Worm (Caenorhabditis elegans) whole organism, L4 larva: Measurements from ENCODE around the gene atgl-1.

Experiments
- F10B5.3 ChIP-seq: sonication (generic microtip); optimal IDR thresholded peaks from 2 replicates; lab custom pipeline; 2016; ENCODE audit warnings: mild to moderate bottlenecking, missing genetic modification characterization, missing compliant biosample characterization
- F49E8.2 ChIP-seq: sonication (generic microtip); optimal IDR thresholded peaks from 2 replicates; lab custom pipeline; 2016; ENCODE audit warnings: missing compliant biosample characterization, mild to moderate bottlenecking, missing genetic modification characterization, borderline replicate concordance
- T20F7.1 ChIP-seq: fragments of 200-800 bp; sonication (Bioruptor generic); optimal IDR thresholded peaks from 2 replicates; lab custom pipeline; 2018; ENCODE audit warnings: mild to moderate bottlenecking, missing genetic modification characterization, missing compliant biosample characterization
- Y105C5A.15 ChIP-seq: fragments of 200-800 bp; sonication (Bioruptor generic); IDR thresholded peaks from 2 replicates; pipeline ENCODE4 v1.3.6; 2022; ENCODE audit warnings: missing genetic modification characterization, missing compliant biosample characterization
- aha-1 ChIP-seq: fragments of 150-350 bp; peaks from one replicate; lab custom pipeline; 2014; ENCODE audit warnings: missing biosample characterization, missing genetic modification characterization
- attf-4 ChIP-seq: sonication (generic microtip); optimal IDR thresholded peaks from 3 replicates; lab custom pipeline; 2017; ENCODE audit warnings: missing biosample characterization, missing genetic modification characterization
- ceh-28 ChIP-seq: fragments of 150-350 bp; optimal IDR thresholded peaks from 2 replicates; lab custom pipeline; 2014; ENCODE audit warnings: missing biosample characterization, missing genetic modification reagents, missing genetic modification characterization
- ces-1 ChIP-seq: fragments of 150-350 bp; sonication (generic microtip); optimal IDR thresholded peaks from 4 replicates; lab custom pipeline; 2014; ENCODE audit warnings: missing biosample characterization, missing genetic modification reagents, missing genetic modification characterization
- cey-2 ChIP-seq: sonication (generic microtip); optimal IDR thresholded peaks from 3 replicates; lab custom pipeline; 2017; ENCODE audit warnings: missing genetic modification characterization, mild to moderate bottlenecking, missing compliant biosample characterization, antibody characterized with exemption, borderline replicate concordance; ENCODE audit not compliant: insufficient read depth
- ctbp-1 ChIP-seq: fragments of 200-800 bp; sonication (Bioruptor generic); IDR thresholded peaks from 2 replicates; pipeline ENCODE4 v1.3.6; 2022; ENCODE audit warnings: missing genetic modification reagents, missing genetic modification characterization, missing compliant biosample characterization
- daf-16 ChIP-seq, 3 experiments: sonication (generic microtip); optimal IDR thresholded peaks; 2 replicates each; lab custom pipeline; 2016 to 2017; ENCODE audit warnings: missing genetic modification characterization in 3 of 3, missing genetic modification reagents in 3 of 3, mild to moderate bottlenecking in 2 of 3, missing compliant biosample characterization in 2 of 3, missing biosample characterization in 1 of 3, moderate library complexity in 1 of 3
- dmd-6 ChIP-seq: fragments of 200-800 bp; sonication (Bioruptor generic); IDR thresholded peaks from 2 replicates; pipeline ENCODE4 v1.3.6; 2022; ENCODE audit warnings: missing genetic modification reagents, missing genetic modification characterization, missing compliant biosample characterization
- dpl-1 ChIP-seq: fragments of 150-350 bp; optimal IDR thresholded peaks from 2 replicates; lab custom pipeline; 2014; ENCODE audit warnings: missing biosample characterization, missing genetic modification reagents, missing genetic modification characterization
- duxl-1 ChIP-seq: sonication (generic microtip); optimal IDR thresholded peaks from 2 replicates; lab custom pipeline; 2016; ENCODE audit warnings: mild to moderate bottlenecking, missing genetic modification characterization, moderate library complexity, missing compliant biosample characterization; ENCODE audit not compliant: poor library complexity
- dve-1 ChIP-seq: sonication (generic microtip); optimal IDR thresholded peaks from 2 replicates; lab custom pipeline; 2017; ENCODE audit warnings: antibody characterized with exemption, mild to moderate bottlenecking, missing genetic modification characterization, missing compliant biosample characterization; ENCODE audit not compliant: insufficient read depth
- egl-27 ChIP-seq: sonication (generic microtip); optimal IDR thresholded peaks from 3 replicates; lab custom pipeline; 2017; ENCODE audit warnings: missing biosample characterization, missing genetic modification reagents, missing genetic modification characterization
- egl-43 ChIP-seq: fragments of 200-800 bp; sonication (Bioruptor generic); IDR thresholded peaks from 2 replicates; pipeline ENCODE4 v1.3.6; 2022; ENCODE audit warnings: missing genetic modification reagents, missing genetic modification characterization, missing compliant biosample characterization
- hif-1 ChIP-seq, 2 experiments: sonication (generic microtip); optimal IDR thresholded peaks; 2 replicates each; lab custom pipeline; 2016 to 2017; ENCODE audit warnings: missing compliant biosample characterization in 2 of 2, missing genetic modification characterization in 2 of 2, missing genetic modification reagents in 2 of 2, missing genotype in 2 of 2, mild to moderate bottlenecking in 1 of 2
- hlh-30 ChIP-seq: sonication (generic microtip); optimal IDR thresholded peaks from 2 replicates; lab custom pipeline; 2017; ENCODE audit warnings: antibody characterized with exemption, mild to moderate bottlenecking, missing genetic modification characterization, missing compliant biosample characterization; ENCODE audit not compliant: insufficient read depth
- lin-38 ChIP-seq: fragments of 200-800 bp; sonication (Bioruptor generic); IDR thresholded peaks from 2 replicates; pipeline ENCODE4 v1.3.6; 2022; ENCODE audit warnings: missing genetic modification reagents, missing genetic modification characterization, missing compliant biosample characterization
- lsy-2 ChIP-seq, 2 experiments: fragments of 150-350 bp in 1 of 2; sonication (generic microtip) in 1 of 2; optimal IDR thresholded peaks; 2 replicates each; lab custom pipeline; 2014 to 2017; ENCODE audit warnings: missing biosample characterization in 2 of 2, missing genetic modification characterization in 2 of 2
- mdt-29 ChIP-seq: fragments of 200-800 bp; sonication (Bioruptor generic); IDR thresholded peaks from 2 replicates; pipeline ENCODE4 v1.3.6; 2022; ENCODE audit warnings: missing genetic modification reagents, missing genetic modification characterization, missing compliant biosample characterization
- mep-1 ChIP-seq: fragments of 150-350 bp; sonication (generic microtip); optimal IDR thresholded peaks from 3 replicates; lab custom pipeline; 2014; ENCODE audit warnings: missing biosample characterization, missing genetic modification characterization
- mes-2 ChIP-seq: sonication (generic microtip); optimal IDR thresholded peaks from 2 replicates; lab custom pipeline; 2016; ENCODE audit warnings: missing genotype, mild to moderate bottlenecking, missing genetic modification characterization, missing compliant biosample characterization; ENCODE audit not compliant: poor library complexity, severe bottlenecking
- mxl-3 ChIP-seq: fragments of 200-800 bp; sonication (Bioruptor generic); optimal IDR thresholded peaks from 2 replicates; lab custom pipeline; 2018; ENCODE audit warnings: mild to moderate bottlenecking, missing genetic modification characterization, missing compliant biosample characterization
- nhr-111 ChIP-seq: fragments of 200-800 bp; sonication (Bioruptor generic); optimal IDR thresholded peaks from 2 replicates; lab custom pipeline; 2018; ENCODE audit warnings: mild to moderate bottlenecking, missing genetic modification characterization, missing compliant biosample characterization
- nhr-25 ChIP-seq: sonication (generic microtip); optimal IDR thresholded peaks from 2 replicates; lab custom pipeline; 2017; ENCODE audit warnings: missing genetic modification characterization, mild to moderate bottlenecking, missing compliant biosample characterization, antibody characterized with exemption, moderate library complexity, borderline replicate concordance; ENCODE audit not compliant: insufficient read depth
- nhr-28 ChIP-seq: fragments of 150-350 bp; optimal IDR thresholded peaks from 2 replicates; lab custom pipeline; 2014; ENCODE audit warnings: missing biosample characterization, missing genetic modification characterization
- spr-1 ChIP-seq: sonication (generic microtip); optimal IDR thresholded peaks from 2 replicates; lab custom pipeline; 2016; ENCODE audit warnings: mild to moderate bottlenecking, missing genetic modification characterization, missing compliant biosample characterization
- unc-130 ChIP-seq: sonication (generic microtip); optimal IDR thresholded peaks from 2 replicates; lab custom pipeline; 2016; ENCODE audit warnings: missing genetic modification reagents, missing genetic modification characterization, missing compliant biosample characterization
- unc-62 ChIP-seq, 3 experiments: fragments of 150-350 bp in 1 of 3; sonication (generic microtip); optimal IDR thresholded peaks in 2 of 3; peaks in 1 of 3; 1 replicate in 1 of 3; 2 replicates in 2 of 3; lab custom pipeline; 2014 to 2017; ENCODE audit warnings: missing biosample characterization in 3 of 3, missing genetic modification characterization in 3 of 3, missing genetic modification reagents in 3 of 3, missing genotype in 1 of 3
- zfp-2 ChIP-seq: sonication (generic microtip); optimal IDR thresholded peaks from 2 replicates; lab custom pipeline; 2016; ENCODE audit warnings: mild to moderate bottlenecking, missing genetic modification characterization, missing compliant biosample characterization

Gene atgl-1

DNA sequence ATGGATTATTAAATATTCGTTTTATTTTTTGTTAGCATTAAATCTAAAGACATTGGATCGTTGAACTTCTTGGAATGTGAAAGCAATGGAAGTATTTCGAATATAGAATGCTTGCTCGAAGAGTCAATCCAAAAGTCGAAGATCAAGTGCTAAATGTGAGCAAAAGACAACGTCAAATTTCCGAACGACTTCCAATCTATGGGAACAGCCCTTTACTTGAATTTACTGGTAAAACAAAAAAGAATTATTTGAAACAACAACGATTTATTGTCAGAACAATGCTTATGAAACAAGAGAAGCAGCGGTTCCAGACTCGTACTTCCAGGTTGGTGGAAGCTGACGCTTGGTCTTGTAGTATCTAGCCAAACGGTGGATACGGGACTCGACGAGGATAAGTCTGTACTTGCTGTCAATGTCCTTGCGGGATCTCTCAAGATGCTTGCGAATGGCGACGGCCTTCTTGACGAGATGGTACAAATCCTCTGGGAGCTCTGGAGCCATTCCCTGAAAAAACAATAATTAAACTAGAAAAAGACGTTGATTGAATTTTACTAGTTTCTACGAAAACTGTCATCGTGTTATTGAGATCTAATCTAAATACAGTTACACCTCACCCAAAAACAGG is 45.3 kb downstream of the atgl-1 start (continued):
- TF ChIP-seq zfp-2, result no peak
- peak; percentile 5 for TF ChIP-seq aha-1
- no peak for TF ChIP-seq nhr-25 (tag; lab: Kevin White, UChicago)
- no peak for TF ChIP-seq T20F7.1 (GFP tag; lab: Kevin White, UChicago)
- 0 out of 2 replicates have a peak, but pooled peaks have one; percentile 56 for TF ChIP-seq egl-43 (GFP tag; lab: Robert Waterston, UW)
- TF ChIP-seq mes-2 (tag; lab: Kevin White, UChicago), result peak; percentile 28
- TF ChIP-seq mxl-3 (GFP tag; lab: Kevin White, UChicago), result no peak
- TF ChIP-seq dpl-1 (GFP tag; lab: Kevin White, UChicago), result no peak
- peak; percentile 7 for TF ChIP-seq nhr-111 (GFP tag; lab: Kevin White, UChicago)
- TF ChIP-seq attf-4 (tag; lab: Kevin White, UChicago), result no peak
- TF ChIP-seq ctbp-1 (GFP tag; lab: Robert Waterston, UW), result peak; percentile 59; the same call in 1 of the 2 replicates
- TF ChIP-seq unc-130 (GFP tag; lab: Kevin White, UChicago), result peak; percentile 61
- TF ChIP-seq F49E8.2, result peak; percentile 94
- TF ChIP-seq duxl-1 (tag; lab: Kevin White, UChicago), result peak; percentile 67
- TF ChIP-seq F10B5.3, result no peak
- no peak for TF ChIP-seq egl-27 (tag; lab: Kevin White, UChicago)
- peak; percentile 13 for TF ChIP-seq spr-1 (tag; lab: Kevin White, UChicago)
- TF ChIP-seq dve-1 (tag; lab: Kevin White, UChicago), result no peak
- no peak for TF ChIP-seq cey-2
- TF ChIP-seq lin-38 (GFP tag; lab: Robert Waterston, UW), result peak; percentile 71
- peak; percentile 61; the same call in 1 of the 2 replicates for TF ChIP-seq Y105C5A.15 (GFP tag; lab: Robert Waterston, UW)

DNA sequence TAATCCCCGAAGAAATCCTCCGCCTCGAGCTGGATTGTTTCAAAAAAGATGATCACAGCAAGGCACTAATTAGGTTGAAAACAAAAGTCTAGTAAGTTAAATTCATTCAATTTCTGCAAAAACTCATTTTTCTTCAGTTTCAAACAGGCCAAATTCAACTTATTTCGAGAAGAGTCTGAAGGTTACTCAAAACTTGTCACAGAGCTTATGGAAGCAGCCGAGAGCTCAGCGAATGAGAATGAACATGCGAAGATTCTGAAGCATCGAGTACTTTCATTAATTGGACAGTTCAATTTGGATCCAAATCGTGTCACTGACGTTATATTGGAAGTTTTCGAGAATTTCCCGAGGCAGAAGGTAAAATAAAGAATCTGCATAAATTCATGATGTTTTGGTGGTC is 50.7 kb downstream of the atgl-1 start:
- peak in 1 of 2 experiments; percentile 97 for TF ChIP-seq unc-62 (GFP tag; optimal IDR thresholded peaks at IDR 0.05 in 1 of 2; lab: Kevin White, UChicago)
- no peak for TF ChIP-seq unc-62 (tag; optimal IDR thresholded peaks at IDR 0.05; lab: Kevin White, UChicago)
- no peak for TF ChIP-seq mdt-29 (GFP tag; lab: Robert Waterston, UW)
- no peak for TF ChIP-seq mes-2 (tag; lab: Kevin White, UChicago)
- no peak for TF ChIP-seq ces-1
- no peak for TF ChIP-seq ceh-28 (tag; lab: Kevin White, UChicago)
- TF ChIP-seq dmd-6 (GFP tag; lab: Robert Waterston, UW), result no peak

DNA sequence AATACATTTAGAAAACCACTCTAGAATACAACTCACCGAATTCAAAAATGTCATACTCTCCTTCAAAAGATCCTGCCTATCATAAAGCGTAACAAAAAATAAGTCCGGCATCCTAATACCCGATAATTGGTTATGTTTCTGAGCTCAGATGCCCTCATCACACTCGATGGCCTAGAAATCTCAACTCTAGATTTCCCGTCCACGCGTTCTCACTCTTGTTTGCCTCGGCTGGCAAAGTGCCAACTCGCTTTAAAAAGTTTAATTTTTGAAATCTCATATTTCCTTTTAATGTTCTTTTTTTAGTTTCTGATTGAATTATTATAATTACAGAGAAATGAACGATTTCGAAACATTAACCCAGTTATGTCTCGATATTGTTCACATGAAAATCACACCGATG is 51.5 kb downstream of the atgl-1 start, which contains the start of the genes C56G2.15 and thoc-2:
C56G2.15 (minus strand) TSS at position 188 of the 400 bp plus-strand sequence.
thoc-2 (plus strand) TSS at position 331 of the 400 bp plus-strand sequence.
- TF ChIP-seq mes-2 (tag; lab: Kevin White, UChicago), result peak; percentile 75
- TF ChIP-seq nhr-28 (tag; lab: Kevin White, UChicago), result no peak
- TF ChIP-seq daf-16 (GFP tag; optimal IDR thresholded peaks at IDR 0.05; lab: Kevin White, UChicago), result no peak
- peak; percentile 8 for TF ChIP-seq daf-16 (tag; optimal IDR thresholded peaks at IDR 0.05; lab: Kevin White, UChicago)
- peak in 1 of 2 experiments; percentile 68 for TF ChIP-seq lsy-2 (tag; optimal IDR thresholded peaks at IDR 0.05; lab: Kevin White, UChicago)
- peak in 1 of 2 experiments; percentile 7 for TF ChIP-seq hif-1 (tag; optimal IDR thresholded peaks at IDR 0.05; lab: Kevin White, UChicago)
- no peak for TF ChIP-seq hlh-30 (tag; lab: Kevin White, UChicago)
- TF ChIP-seq mep-1, result peak; percentile 33
